Worm (Caenorhabditis elegans): ENCODE measurements around the gene K02E2.8.

DNA sequence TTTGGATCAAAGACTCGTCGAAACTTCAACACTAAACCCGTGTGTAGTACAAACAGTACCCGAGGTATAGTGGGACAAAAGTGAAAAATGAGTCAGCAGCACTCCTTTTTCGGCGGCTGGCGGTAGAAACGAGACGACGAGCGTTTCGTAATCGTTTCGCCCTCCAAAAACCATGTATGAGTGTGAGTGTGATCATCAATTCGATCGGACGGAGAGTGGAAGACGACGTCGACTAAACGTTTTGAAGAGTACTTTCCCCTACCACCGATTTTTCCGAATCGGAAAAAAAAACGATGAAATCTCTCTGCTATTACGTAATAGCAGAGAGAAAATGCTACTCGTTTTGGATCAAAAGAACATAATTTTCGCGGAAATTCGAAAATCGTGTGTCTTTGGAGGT is 48.7 kb upstream of the K02E2.8 start:
- TF ChIP-seq nhr-12 (tag; optimal IDR thresholded peaks at IDR 0.05) (no peak), mdl-1 (tag; optimal IDR thresholded peaks at IDR 0.05) (no peak), unc-62 (GFP tag; optimal IDR thresholded peaks at IDR 0.05) (no peak), ztf-11 (tag; optimal IDR thresholded peaks at IDR 0.05) (no peak), snpc-4 (tag; optimal IDR thresholded peaks at IDR 0.05) (no peak), skn-1 (tag; optimal IDR thresholded peaks at IDR 0.05) (no peak), nhr-77 (tag; optimal IDR thresholded peaks at IDR 0.05) (no peak), R02D3.7 (tag; optimal IDR thresholded peaks at IDR 0.05) (no peak), ama-1 (optimal IDR thresholded peaks at IDR 0.05) (peak; percentile 51), pqm-1 (tag; optimal IDR thresholded peaks at IDR 0.05) (no peak), elt-3 (tag; optimal IDR thresholded peaks at IDR 0.05) (no peak), lin-15B (tag; optimal IDR thresholded peaks at IDR 0.05) (no peak), ceh-82 (tag; optimal IDR thresholded peaks at IDR 0.05) (no peak), nhr-25 (tag; optimal IDR thresholded peaks at IDR 0.05) (peak; percentile 73)
